Worm (Caenorhabditis elegans): ENCODE results near the gene ets-6.

- no peak for TF ChIP-seq mep-1 (tag; optimal IDR thresholded peaks at IDR 0.05)
- TF ChIP-seq hif-1 (tag; optimal IDR thresholded peaks at IDR 0.05): no peak
- TF ChIP-seq lin-15B (tag; optimal IDR thresholded peaks at IDR 0.05): no peak
- no peak for TF ChIP-seq pha-4 (GFP tag; IDR thresholded peaks at IDR 0.05)
- TF ChIP-seq pha-4 (tag; optimal IDR thresholded peaks at IDR 0.05): no peak
- no peak for TF ChIP-seq R02D3.7 (tag; optimal IDR thresholded peaks at IDR 0.05)
- no peak for TF ChIP-seq mdt-29 (GFP tag; IDR thresholded peaks at IDR 0.05)
- TF ChIP-seq nhr-41 (GFP tag; IDR thresholded peaks at IDR 0.05): no peak
- no peak for TF ChIP-seq dve-1 (tag; optimal IDR thresholded peaks at IDR 0.05; ENCODE audit: insufficient read depth)
- TF ChIP-seq dpl-1 (GFP tag; optimal IDR thresholded peaks at IDR 0.05): no peak
- no peak for TF ChIP-seq nhr-28 (tag; optimal IDR thresholded peaks at IDR 0.05)
- no peak for TF ChIP-seq skn-1 (tag; optimal IDR thresholded peaks at IDR 0.05)
Observed at ce11 chrV:7558693-7559092, 21.7 kb downstream of the ets-6 start, which contains the start of gene ets-7.
